Worm (Caenorhabditis elegans) whole organism, L3 larva: Measurements from ENCODE around the gene C06A6.7.

ENCODE experiments used
- daf-12 ChIP-seq: fragments of 150-350 bp; optimal IDR thresholded peaks from 2 replicates; lab custom pipeline; 2014; ENCODE audit warnings: missing biosample characterization, missing genetic modification reagents, missing genetic modification characterization
- elt-1 ChIP-seq: fragments of 150-350 bp; optimal IDR thresholded peaks from 2 replicates; lab custom pipeline; 2014; ENCODE audit warnings: missing biosample characterization, missing genetic modification characterization
- lin-15B ChIP-seq: fragments of 150-350 bp; optimal IDR thresholded peaks from 2 replicates; lab custom pipeline; 2014; ENCODE audit warnings: missing biosample characterization, missing genetic modification characterization
- skn-1 ChIP-seq: fragments of 150-350 bp; optimal IDR thresholded peaks from 2 replicates; lab custom pipeline; 2014; ENCODE audit warnings: missing biosample characterization, missing genetic modification characterization
- tbx-2 ChIP-seq: sonication (generic microtip); optimal IDR thresholded peaks from 2 replicates; lab custom pipeline; 2016; ENCODE audit warnings: mild to moderate bottlenecking, missing genetic modification characterization, missing compliant biosample characterization
- unc-62 ChIP-seq: fragments of 150-350 bp; sonication (generic microtip); optimal IDR thresholded peaks from 4 replicates; lab custom pipeline; 2014; ENCODE audit warnings: missing biosample characterization, missing genetic modification reagents, missing genetic modification characterization

ce11 chrIV:7800338-7800737 lies 38.0 kb downstream of the C06A6.7 start:
- TF ChIP-seq daf-12 (tag; lab: Kevin White, UChicago) = no peak
- no peak for TF ChIP-seq unc-62
- TF ChIP-seq elt-1 = no peak
- no peak for TF ChIP-seq tbx-2 (tag; lab: Kevin White, UChicago)
- TF ChIP-seq lin-15B (tag; lab: Kevin White, UChicago) = no peak
- TF ChIP-seq skn-1 = no peak
